Worm (Caenorhabditis elegans) whole organism, late embryonic: ENCODE data around the gene nhr-235.

Experiments used
- C38D4.7 ChIP-seq: fragments of 200-800 bp; sonication (Bioruptor generic); optimal IDR thresholded peaks from 2 replicates; lab custom pipeline; 2018; ENCODE audit warnings: mild to moderate bottlenecking, missing genetic modification characterization, moderate library complexity, missing compliant biosample characterization
- ama-1 ChIP-seq: fragments of 150-350 bp; optimal IDR thresholded peaks from 2 replicates; lab custom pipeline; 2014
- dmd-4 ChIP-seq: sonication (generic microtip); optimal IDR thresholded peaks from 2 replicates; lab custom pipeline; 2016; ENCODE audit warnings: borderline replicate concordance, missing genetic modification characterization, missing compliant biosample characterization
- fkh-10 ChIP-seq: fragments of 150-350 bp; optimal IDR thresholded peaks from 2 replicates; lab custom pipeline; 2014; ENCODE audit warnings: missing biosample characterization, missing genetic modification reagents, missing genetic modification characterization
- gmeb-2 ChIP-seq: sonication (generic microtip); optimal IDR thresholded peaks from 2 replicates; lab custom pipeline; 2016; ENCODE audit warnings: missing genetic modification characterization, inconsistent platforms, missing compliant biosample characterization
- pha-2 ChIP-seq: sonication (generic microtip); optimal IDR thresholded peaks from 2 replicates; lab custom pipeline; 2017; ENCODE audit warnings: mild to moderate bottlenecking, missing genetic modification characterization, missing compliant biosample characterization
- tbx-2 ChIP-seq: sonication (generic microtip); optimal IDR thresholded peaks from 2 replicates; lab custom pipeline; 2016; ENCODE audit warnings: missing genetic modification characterization, missing compliant biosample characterization

DNA sequence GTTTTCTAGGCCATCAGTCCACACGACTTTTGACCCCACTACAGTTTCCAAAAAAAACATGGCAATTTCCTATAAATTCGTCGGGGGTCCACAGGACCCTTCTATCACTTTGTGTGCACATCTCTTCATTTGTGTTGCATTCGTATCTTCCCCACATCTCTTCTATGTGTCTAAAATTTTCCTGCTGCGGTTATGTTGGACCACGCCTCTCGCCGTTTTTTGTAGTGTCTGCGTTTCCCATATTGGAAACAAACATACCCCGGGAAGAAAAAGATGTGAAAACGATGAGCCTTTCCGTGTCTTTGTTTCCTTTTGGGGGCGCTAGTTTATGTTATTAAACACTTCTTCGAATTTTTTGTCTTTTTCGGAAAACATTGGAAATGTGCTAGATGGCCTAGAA is 21.5 kb downstream of the nhr-235 start:
- TF ChIP-seq ama-1 (lab: Kevin White, UChicago) = no peak
- no peak for TF ChIP-seq dmd-4 (tag; lab: Kevin White, UChicago)
- TF ChIP-seq tbx-2 (tag; lab: Kevin White, UChicago) = no peak
- no peak for TF ChIP-seq pha-2 (tag; lab: Kevin White, UChicago)
- TF ChIP-seq fkh-10 = no peak
- TF ChIP-seq C38D4.7 = no peak
- no peak for TF ChIP-seq gmeb-2 (tag; lab: Kevin White, UChicago)
